Fruit fly (Drosophila melanogaster) whole organism, embryonic: ENCODE data around the gene Acp26Aa.

Experiments
- B-H2 ChIP-seq: fragments of 200-800 bp; sonication (Bioruptor generic); optimal IDR thresholded peaks from 2 replicates; lab custom pipeline; 2018; ENCODE audit warnings: missing biosample characterization, mild to moderate bottlenecking, missing genetic modification characterization
- BEAF-32 ChIP-seq: fragments of 200-800 bp; sonication (Bioruptor generic); optimal IDR thresholded peaks from 3 replicates; lab custom pipeline; 2017; ENCODE audit warnings: missing biosample characterization, missing genetic modification characterization, mild to moderate bottlenecking, moderate library complexity, missing genetic modification reagents
- Bgb ChIP-seq: fragments of 200-800 bp; sonication (Bioruptor generic); IDR thresholded peaks from 2 replicates; pipeline ENCODE4 v1.3.6; 2022; ENCODE audit warnings: missing biosample characterization, missing genetic modification characterization; ENCODE audit not compliant: partially characterized antibody
- Blimp-1 ChIP-seq: fragments of 200-800 bp; sonication (Bioruptor generic); optimal IDR thresholded peaks from 3 replicates; lab custom pipeline; 2018; ENCODE audit warnings: missing biosample characterization, missing genetic modification characterization, mild to moderate bottlenecking, moderate library complexity, missing genetic modification reagents
- CG10366 ChIP-seq: fragments of 200-800 bp; sonication (Bioruptor generic); IDR thresholded peaks from 2 replicates; pipeline ENCODE4 v1.3.6; 2022; ENCODE audit warnings: missing biosample characterization, missing genetic modification characterization
- CG11456 ChIP-seq: fragments of 200-800 bp; sonication (Bioruptor generic); IDR thresholded peaks from 3 replicates; pipeline ENCODE4 v1.3.6; 2022; ENCODE audit warnings: missing biosample characterization, missing genetic modification characterization
- CG11723 ChIP-seq: fragments of 200-800 bp; sonication (Bioruptor generic); optimal IDR thresholded peaks from 2 replicates; lab custom pipeline; 2017; ENCODE audit warnings: missing biosample characterization, mild to moderate bottlenecking, missing genetic modification characterization
- CG13894 ChIP-seq: fragments of 200-800 bp; sonication (Bioruptor generic); optimal IDR thresholded peaks from 3 replicates; lab custom pipeline; 2018; ENCODE audit warnings: missing biosample characterization, mild to moderate bottlenecking, missing genetic modification characterization, moderate library complexity
- CG15696 ChIP-seq: fragments of 200-800 bp; sonication (Bioruptor generic); optimal IDR thresholded peaks from 2 replicates; lab custom pipeline; 2019; ENCODE audit warnings: missing biosample characterization, mild to moderate bottlenecking, missing genetic modification characterization, moderate library complexity
- CG1602 ChIP-seq: fragments of 200-800 bp; sonication (Bioruptor generic); optimal IDR thresholded peaks from 3 replicates; lab custom pipeline; 2016; ENCODE audit warnings: missing biosample characterization, missing genetic modification characterization
- CG2889 ChIP-seq: fragments of 200-800 bp; sonication (Bioruptor generic); IDR thresholded peaks from 3 replicates; pipeline ENCODE4 v1.3.6; 2022; ENCODE audit warnings: missing biosample characterization, missing genetic modification characterization
- CG3281 ChIP-seq: fragments of 200-800 bp; sonication (Bioruptor generic); optimal IDR thresholded peaks from 3 replicates; lab custom pipeline; 2017; ENCODE audit warnings: missing biosample characterization, mild to moderate bottlenecking, missing genetic modification characterization
- CG3995 ChIP-seq: fragments of 200-800 bp; sonication (Bioruptor generic); optimal IDR thresholded peaks from 3 replicates; lab custom pipeline; 2016; ENCODE audit warnings: missing biosample characterization, missing genetic modification characterization
- CG4424 ChIP-seq: fragments of 200-800 bp; sonication (Bioruptor generic); optimal IDR thresholded peaks from 3 replicates; lab custom pipeline; 2016; ENCODE audit warnings: missing biosample characterization, missing genetic modification characterization
- CG6175 ChIP-seq: fragments of 200-800 bp; sonication (Bioruptor generic); IDR thresholded peaks from 3 replicates; pipeline ENCODE4 v1.3.6; 2022; ENCODE audit warnings: missing biosample characterization, missing genetic modification characterization
- CG6683 ChIP-seq: fragments of 200-800 bp; sonication (Bioruptor generic); optimal IDR thresholded peaks from 2 replicates; lab custom pipeline; 2017; ENCODE audit warnings: missing biosample characterization, mild to moderate bottlenecking, missing genetic modification characterization, missing genetic modification reagents
- CG6813 ChIP-seq: fragments of 200-800 bp; sonication (Bioruptor generic); optimal IDR thresholded peaks from 2 replicates; lab custom pipeline; 2017; ENCODE audit warnings: missing biosample characterization, missing genetic modification characterization, mild to moderate bottlenecking, moderate library complexity, missing genetic modification reagents
- CG7357 ChIP-seq: fragments of 200-800 bp; sonication (Bioruptor generic); IDR thresholded peaks from 3 replicates; pipeline ENCODE4 v1.3.6; 2022; ENCODE audit warnings: missing biosample characterization, missing genetic modification characterization
- CG7372 ChIP-seq: fragments of 200-800 bp; sonication (Bioruptor generic); IDR thresholded peaks from 2 replicates; pipeline ENCODE4 v1.3.6; 2022; ENCODE audit warnings: missing biosample characterization, missing genetic modification characterization
- CG7839 ChIP-seq: fragments of 200-800 bp; sonication (Bioruptor generic); optimal IDR thresholded peaks from 3 replicates; lab custom pipeline; 2018; ENCODE audit warnings: missing biosample characterization, mild to moderate bottlenecking, missing genetic modification characterization, moderate library complexity
- CG8478 ChIP-seq: fragments of >200 bp; optimal IDR thresholded peaks from 2 replicates; lab custom pipeline; 2018
- Dad ChIP-seq: fragments of 200-800 bp; sonication (Bioruptor generic); optimal IDR thresholded peaks from 3 replicates; lab custom pipeline; 2016; ENCODE audit warnings: missing biosample characterization, missing genetic modification characterization
- NC2β ChIP-seq: fragments of 200-800 bp; sonication (Bioruptor generic); optimal IDR thresholded peaks from 2 replicates; lab custom pipeline; 2016; ENCODE audit warnings: missing biosample characterization, missing genetic modification characterization
- NfI ChIP-seq: fragments of 200-800 bp; sonication (Bioruptor generic); optimal IDR thresholded peaks from 3 replicates; lab custom pipeline; 2018; ENCODE audit warnings: missing biosample characterization, mild to moderate bottlenecking, missing genetic modification characterization, moderate library complexity
- Xrp1 ChIP-seq: fragments of 200-800 bp; sonication (Bioruptor generic); IDR thresholded peaks from 2 replicates; pipeline ENCODE4 v1.3.6; 2022; ENCODE audit warnings: missing biosample characterization, missing genetic modification characterization
- ab ChIP-seq: fragments of 200-800 bp; sonication (Bioruptor generic); optimal IDR thresholded peaks from 2 replicates; lab custom pipeline; 2016; ENCODE audit warnings: missing biosample characterization, missing genetic modification characterization
- az2 ChIP-seq: fragments of 200-800 bp; sonication (Bioruptor generic); optimal IDR thresholded peaks from 3 replicates; lab custom pipeline; 2016; ENCODE audit warnings: missing biosample characterization, missing genetic modification characterization
- cg ChIP-seq: fragments of 200-800 bp; sonication (Bioruptor generic); optimal IDR thresholded peaks from 3 replicates; lab custom pipeline; 2019; ENCODE audit warnings: missing biosample characterization, mild to moderate bottlenecking, missing genetic modification characterization, moderate library complexity
- chm ChIP-seq: fragments of 200-800 bp; sonication (Bioruptor generic); IDR thresholded peaks from 2 replicates; pipeline ENCODE4 v1.3.6; 2022; ENCODE audit warnings: missing biosample characterization, missing genetic modification characterization
- crp ChIP-seq, 2 experiments: fragments of 200-800 bp; sonication (Bioruptor generic); optimal IDR thresholded peaks; 2 replicates in 1 of 2; 3 replicates in 1 of 2; lab custom pipeline; 2017; ENCODE audit warnings: missing biosample characterization in 2 of 2, missing genetic modification characterization in 2 of 2, mild to moderate bottlenecking in 1 of 2, moderate library complexity in 1 of 2
- cwo ChIP-seq: fragments of 200-800 bp; sonication (Bioruptor generic); optimal IDR thresholded peaks from 3 replicates; lab custom pipeline; 2017; ENCODE audit warnings: missing biosample characterization, missing genetic modification characterization, mild to moderate bottlenecking, moderate library complexity, missing genetic modification reagents
- dysf ChIP-seq: fragments of 200-800 bp; sonication (Bioruptor generic); IDR thresholded peaks from 3 replicates; pipeline ENCODE4 v1.3.6; 2022; ENCODE audit warnings: missing biosample characterization, missing genetic modification characterization
- gce ChIP-seq: fragments of 200-800 bp; sonication (Bioruptor generic); IDR thresholded peaks from 3 replicates; pipeline ENCODE4 v1.3.6; 2022; ENCODE audit warnings: missing biosample characterization, missing genetic modification characterization
- jumu ChIP-seq: fragments of 200-800 bp; sonication (Bioruptor generic); optimal IDR thresholded peaks from 3 replicates; lab custom pipeline; 2016; ENCODE audit warnings: missing biosample characterization, missing genetic modification characterization
- nmo ChIP-seq: fragments of 200-800 bp; sonication (Bioruptor generic); optimal IDR thresholded peaks from 2 replicates; lab custom pipeline; 2018; ENCODE audit warnings: missing biosample characterization, mild to moderate bottlenecking, missing genetic modification characterization, moderate library complexity
- pho ChIP-seq: fragments of 200-800 bp; sonication (Bioruptor generic); optimal IDR thresholded peaks from 2 replicates; lab custom pipeline; 2016; ENCODE audit warnings: missing biosample characterization, missing genetic modification characterization
- pnt ChIP-seq: fragments of 200-800 bp; sonication (Bioruptor generic); optimal IDR thresholded peaks from 3 replicates; lab custom pipeline; 2016; ENCODE audit warnings: missing biosample characterization, missing genetic modification characterization
- pros ChIP-seq: fragments of 200-800 bp; sonication (Bioruptor generic); optimal IDR thresholded peaks from 3 replicates; lab custom pipeline; 2019; ENCODE audit warnings: missing biosample characterization, mild to moderate bottlenecking, missing genetic modification characterization, moderate library complexity
- sens ChIP-seq: fragments of 200-800 bp; sonication (Bioruptor generic); peaks from one replicate; lab custom pipeline; 2016; ENCODE audit warnings: missing biosample characterization, missing genetic modification characterization
- sim ChIP-seq: fragments of 200-800 bp; sonication (Bioruptor generic); IDR thresholded peaks from 2 replicates; pipeline ENCODE4 v1.3.6; 2022; ENCODE audit warnings: missing biosample characterization, missing genetic modification characterization
- slbo ChIP-seq: fragments of 200-800 bp; sonication (Bioruptor generic); IDR thresholded peaks from 2 replicates; pipeline ENCODE4 v1.3.6; 2022; ENCODE audit warnings: missing biosample characterization, missing genetic modification characterization
- sr ChIP-seq: fragments of 200-800 bp; sonication (Bioruptor generic); IDR thresholded peaks from 3 replicates; pipeline ENCODE4 v1.3.6; 2022; ENCODE audit warnings: missing biosample characterization, missing genetic modification characterization
- tgo ChIP-seq: fragments of 200-800 bp; sonication (Bioruptor generic); IDR thresholded peaks from 3 replicates; pipeline ENCODE4 v1.3.6; 2022; ENCODE audit warnings: missing biosample characterization, missing genetic modification characterization
- toy ChIP-seq: fragments of 200-800 bp; sonication (Bioruptor generic); IDR thresholded peaks from 2 replicates; pipeline ENCODE4 v1.3.6; 2022; ENCODE audit warnings: missing biosample characterization, missing genetic modification characterization
- vvl ChIP-seq: fragments of 200-800 bp; sonication (Bioruptor generic); IDR thresholded peaks from 2 replicates; pipeline ENCODE4 v1.3.6; 2022; ENCODE audit warnings: missing biosample characterization, missing genetic modification characterization
- wek ChIP-seq: fragments of 200-800 bp; sonication (Bioruptor generic); optimal IDR thresholded peaks from 3 replicates; lab custom pipeline; 2018; ENCODE audit warnings: missing biosample characterization, mild to moderate bottlenecking, missing genetic modification characterization, moderate library complexity
- yki ChIP-seq: fragments of >200 bp; optimal IDR thresholded peaks from 3 replicates; lab custom pipeline; 2018
- z ChIP-seq: fragments of 200-800 bp; sonication (Bioruptor generic); IDR thresholded peaks from 3 replicates; pipeline ENCODE4 v1.3.6; 2022; ENCODE audit warnings: missing biosample characterization, missing genetic modification characterization
- zfh2 ChIP-seq: fragments of 200-800 bp; sonication (Bioruptor generic); optimal IDR thresholded peaks from 2 replicates; lab custom pipeline; 2016; ENCODE audit warnings: missing biosample characterization, missing genetic modification characterization

Gene Acp26Aa

DNA sequence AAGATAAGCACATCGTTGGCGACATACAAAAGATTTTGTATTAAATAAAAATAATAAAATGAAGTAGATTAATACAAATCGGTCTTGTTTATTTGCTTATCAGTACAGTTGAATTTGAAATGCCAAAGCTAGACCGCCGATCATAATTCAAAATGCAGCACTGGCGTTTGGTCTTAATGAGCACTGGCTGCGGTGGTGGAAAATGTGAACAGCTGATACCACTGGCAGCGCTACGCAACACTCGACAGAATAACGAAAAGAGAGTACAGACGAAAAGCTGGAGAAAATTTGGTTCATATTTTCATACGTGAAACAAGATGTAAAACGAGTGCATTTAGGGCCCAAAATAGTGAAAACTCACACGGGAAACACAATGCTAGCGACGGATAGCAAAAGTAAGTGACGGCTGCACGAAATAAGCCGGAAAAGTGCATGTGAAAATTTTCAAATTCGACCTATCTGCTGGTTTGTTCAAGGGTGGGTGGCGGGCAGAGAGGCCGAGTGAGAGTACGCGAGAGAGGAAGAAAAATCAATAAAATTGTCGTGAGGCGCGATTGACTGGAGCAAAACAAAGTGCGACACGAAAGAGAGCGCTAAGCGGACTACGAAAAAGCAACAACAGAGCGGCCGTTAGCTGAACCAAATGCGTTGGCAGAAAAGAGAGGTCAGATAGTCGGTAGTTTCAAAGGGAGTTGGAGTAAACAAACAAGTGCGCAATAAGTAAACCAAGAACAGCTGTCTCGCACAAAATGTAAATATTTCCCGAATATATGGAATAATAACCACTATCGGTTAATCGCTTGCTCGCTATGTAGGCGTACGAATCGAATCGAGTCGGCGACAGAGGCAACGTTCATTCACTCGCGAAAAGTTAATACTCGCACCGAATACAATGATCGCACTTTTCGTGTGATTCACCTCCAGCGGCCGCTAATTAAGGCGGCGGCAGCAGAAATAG is 13.5 kb upstream of the Acp26Aa start, which contains the start of gene bchs (continued):
- TF ChIP-seq sr (GFP tag; lab: Robert Waterston, UW) (peak; percentile 91), az2 (peak; percentile 42), CG3995 (GFP tag; lab: Kevin White, UChicago) (no peak), crp (GFP tag; optimal IDR thresholded peaks at IDR 0.05; lab: Kevin White, UChicago) (peak; percentile 67 to 96), Blimp-1 (GFP tag; lab: Kevin White, UChicago) (peak; percentile 84), pho (peak; percentile 82), BEAF-32 (GFP tag; lab: Kevin White, UChicago) (peak; percentile 33), CG13894 (tag; lab: Kevin White, UChicago) (no peak), pros (GFP tag; lab: Kevin White, UChicago) (peak; percentile 13)

DNA sequence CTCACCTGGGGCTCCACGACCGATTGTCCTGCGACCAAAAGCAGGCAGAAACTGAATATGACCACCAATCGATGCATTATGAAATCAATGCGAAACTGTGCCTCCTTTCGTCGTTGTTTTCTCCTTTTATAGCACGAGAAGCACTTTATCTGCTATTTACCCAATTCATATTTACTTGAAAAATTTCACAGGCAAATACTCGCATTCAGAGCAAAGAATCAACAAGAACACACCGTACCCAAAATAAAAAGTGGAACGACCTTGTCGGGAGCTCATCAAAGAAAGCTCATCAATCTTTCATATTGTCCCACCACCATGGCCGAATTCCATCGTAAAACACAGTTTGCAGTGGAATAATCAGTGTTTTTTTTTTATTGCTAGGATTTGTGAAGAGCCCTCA is 10.9 kb upstream of the Acp26Aa start, which contains the start of gene CG9021:
CG9021 (minus strand) TSS at position 105 of the 400 bp plus-strand sequence.
- no peak for TF ChIP-seq cwo (GFP tag; lab: Kevin White, UChicago)
- no peak for TF ChIP-seq CG11723
- peak; percentile 58 for TF ChIP-seq sens
- TF ChIP-seq zfh2 (GFP tag; lab: Kevin White, UChicago): no peak
- no peak for TF ChIP-seq slbo (GFP tag; lab: Robert Waterston, UW)
- no peak for TF ChIP-seq CG10366 (GFP tag; lab: Robert Waterston, UW)
- TF ChIP-seq CG11456 (GFP tag; lab: Robert Waterston, UW): no peak
- no peak for TF ChIP-seq Dad (GFP tag; lab: Kevin White, UChicago)
- TF ChIP-seq CG1602 (GFP tag; lab: Kevin White, UChicago): no peak
- no peak for TF ChIP-seq NC2β (GFP tag; lab: Kevin White, UChicago)
- peak; percentile 10; the same call in 1 of the 3 replicates for TF ChIP-seq dysf (GFP tag; lab: Robert Waterston, UW)
- TF ChIP-seq CG8478 (lab: Kevin White, UChicago): no peak
- TF ChIP-seq toy (GFP tag; lab: Robert Waterston, UW): no peak
- peak; percentile 22; the same call in 1 of the 2 replicates for TF ChIP-seq Xrp1
- no peak for TF ChIP-seq jumu (GFP tag; lab: Kevin White, UChicago)
- TF ChIP-seq CG6813: no peak
- peak; percentile 38; the same call in 1 of the 2 replicates for TF ChIP-seq chm (GFP tag; lab: Robert Waterston, UW)
- no peak for TF ChIP-seq CG7357 (GFP tag; lab: Robert Waterston, UW)
- TF ChIP-seq CG3281: no peak
- no peak for TF ChIP-seq Bgb (GFP tag; lab: Robert Waterston, UW)
- no peak for TF ChIP-seq gce (GFP tag; lab: Robert Waterston, UW)
- TF ChIP-seq CG15696 (tag; lab: Kevin White, UChicago): peak; percentile 10
- TF ChIP-seq wek (GFP tag; lab: Kevin White, UChicago): no peak
- no peak for TF ChIP-seq CG2889
- TF ChIP-seq B-H2: no peak
- TF ChIP-seq z (GFP tag; lab: Robert Waterston, UW): no peak
- TF ChIP-seq cg (GFP tag; lab: Kevin White, UChicago): no peak
- no peak for TF ChIP-seq ab (GFP tag; lab: Kevin White, UChicago)
- no peak for TF ChIP-seq CG7372 (GFP tag; lab: Robert Waterston, UW)
- TF ChIP-seq CG4424 (GFP tag; lab: Kevin White, UChicago): no peak
- TF ChIP-seq sim (GFP tag; lab: Robert Waterston, UW): no peak
- no peak for TF ChIP-seq tgo (GFP tag; lab: Robert Waterston, UW)
- no peak for TF ChIP-seq yki (lab: Kevin White, UChicago)
- no peak for TF ChIP-seq CG6683 (GFP tag; lab: Kevin White, UChicago)
- TF ChIP-seq nmo (GFP tag; lab: Kevin White, UChicago): no peak
- no peak for TF ChIP-seq Blimp-1 (GFP tag; lab: Kevin White, UChicago)
- no peak for TF ChIP-seq CG6175 (GFP tag; lab: Robert Waterston, UW)
- TF ChIP-seq pnt (GFP tag; lab: Kevin White, UChicago): no peak
- no peak for TF ChIP-seq NfI (GFP tag; lab: Kevin White, UChicago)
- no peak for TF ChIP-seq CG7839 (tag; lab: Kevin White, UChicago)
- TF ChIP-seq vvl: no peak
